Worm (Caenorhabditis elegans) whole organism, L4/young adult: ENCODE results near the gene F21C10.3.

Experiments
- W03F9.2 ChIP-seq: fragments of 150-350 bp; optimal IDR thresholded peaks from 2 replicates; lab custom pipeline; 2014; ENCODE audit warnings: missing biosample characterization, missing genetic modification characterization
- dao-5 ChIP-seq: sonication (generic microtip); optimal IDR thresholded peaks from 2 replicates; lab custom pipeline; 2016; ENCODE audit warnings: missing genotype, missing genetic modification characterization, moderate library complexity, missing compliant biosample characterization
- him-1 ChIP-seq: sonication (generic microtip); optimal IDR thresholded peaks from 2 replicates; lab custom pipeline; 2016; ENCODE audit warnings: missing genotype, missing genetic modification reagents, missing genetic modification characterization, missing compliant biosample characterization

ce11 chrV:9165073-9165699 lies 37.3 kb downstream of the F21C10.3 start, which contains the start of gene col-10:
- TF ChIP-seq W03F9.2 = no peak
- no peak for TF ChIP-seq dao-5 (tag; lab: Kevin White, UChicago)
- no peak for TF ChIP-seq him-1
